Fruit fly (Drosophila melanogaster) whole organism, embryonic: Measurements from ENCODE around the gene Takl2.
A peak's percentile ranks its signal among the peaks of the same experiment; 100 is the strongest.

Source experiments
- CG10321 ChIP-seq: fragments of 200-800 bp; sonication (Bioruptor generic); IDR thresholded peaks from 2 replicates; pipeline ENCODE4 v1.3.6; 2022; ENCODE audit warnings: missing biosample characterization, missing genetic modification characterization
- CG10565 ChIP-seq: fragments of 200-800 bp; sonication (Bioruptor generic); optimal IDR thresholded peaks from 3 replicates; lab custom pipeline; 2016; ENCODE audit warnings: missing biosample characterization, mild to moderate bottlenecking, missing genetic modification characterization
- CG11696 ChIP-seq: fragments of 200-800 bp; sonication (Bioruptor generic); IDR thresholded peaks from 2 replicates; pipeline ENCODE4 v1.3.6; 2022; ENCODE audit warnings: missing biosample characterization, missing genetic modification characterization
- CG13775 ChIP-seq: fragments of 200-800 bp; sonication (Bioruptor generic); optimal IDR thresholded peaks from 3 replicates; lab custom pipeline; 2017; ENCODE audit warnings: missing biosample characterization, mild to moderate bottlenecking, missing genetic modification characterization
- CG14014 ChIP-seq: fragments of 200-800 bp; sonication (Bioruptor generic); IDR thresholded peaks from 2 replicates; pipeline ENCODE4 v1.3.6; 2022; ENCODE audit warnings: missing biosample characterization, missing genetic modification characterization
- CG17359 ChIP-seq: fragments of 200-800 bp; sonication (Bioruptor generic); optimal IDR thresholded peaks from 3 replicates; lab custom pipeline; 2018; ENCODE audit warnings: missing biosample characterization, mild to moderate bottlenecking, missing genetic modification characterization, moderate library complexity
- CG17385 ChIP-seq: fragments of 200-800 bp; sonication (Bioruptor generic); optimal IDR thresholded peaks from 3 replicates; lab custom pipeline; 2018; ENCODE audit warnings: missing biosample characterization, mild to moderate bottlenecking, missing genetic modification characterization
- CG2199 ChIP-seq: fragments of 200-800 bp; sonication (Bioruptor generic); IDR thresholded peaks from 3 replicates; pipeline ENCODE4 v1.3.6; 2022; ENCODE audit warnings: missing biosample characterization, missing genetic modification characterization
- CG4424 ChIP-seq: fragments of 200-800 bp; sonication (Bioruptor generic); optimal IDR thresholded peaks from 3 replicates; lab custom pipeline; 2016; ENCODE audit warnings: missing biosample characterization, missing genetic modification characterization
- CG6272 ChIP-seq: fragments of 200-800 bp; sonication (Bioruptor generic); IDR thresholded peaks from 2 replicates; pipeline ENCODE4 v1.3.6; 2022; ENCODE audit warnings: missing biosample characterization, missing genetic modification characterization
- CG6689 ChIP-seq: fragments of 200-800 bp; sonication (Bioruptor generic); IDR thresholded peaks from 2 replicates; pipeline ENCODE4 v1.3.6; 2022; ENCODE audit warnings: missing biosample characterization, missing genetic modification characterization
- CG6813 ChIP-seq: fragments of 200-800 bp; sonication (Bioruptor generic); optimal IDR thresholded peaks from 2 replicates; lab custom pipeline; 2017; ENCODE audit warnings: missing biosample characterization, missing genetic modification characterization, mild to moderate bottlenecking, moderate library complexity, missing genetic modification reagents
- CG8388 ChIP-seq: fragments of 200-800 bp; sonication (Bioruptor generic); optimal IDR thresholded peaks from 2 replicates; lab custom pipeline; 2019; ENCODE audit warnings: missing biosample characterization, mild to moderate bottlenecking, missing genetic modification characterization, moderate library complexity
- CG8478 ChIP-seq: fragments of >200 bp; optimal IDR thresholded peaks from 2 replicates; lab custom pipeline; 2018
- CG9727 ChIP-seq: fragments of 200-800 bp; sonication (Bioruptor generic); optimal IDR thresholded peaks from 3 replicates; lab custom pipeline; 2017; ENCODE audit warnings: missing biosample characterization, mild to moderate bottlenecking, missing genetic modification characterization
- Dad ChIP-seq: fragments of 200-800 bp; sonication (Bioruptor generic); optimal IDR thresholded peaks from 3 replicates; lab custom pipeline; 2016; ENCODE audit warnings: missing biosample characterization, missing genetic modification characterization
- Dbx ChIP-seq: fragments of 200-800 bp; sonication (Bioruptor generic); IDR thresholded peaks from 3 replicates; pipeline ENCODE4 v1.3.6; 2022; ENCODE audit warnings: missing biosample characterization, missing genetic modification characterization
- HHEX ChIP-seq: fragments of 200-800 bp; sonication (Bioruptor generic); optimal IDR thresholded peaks from 3 replicates; lab custom pipeline; 2017; ENCODE audit warnings: missing biosample characterization, mild to moderate bottlenecking, missing genetic modification characterization, missing genetic modification reagents
- Hr3 ChIP-seq: fragments of 200-800 bp; sonication (Bioruptor generic); optimal IDR thresholded peaks from 3 replicates; lab custom pipeline; 2016; ENCODE audit warnings: missing biosample characterization, missing genetic modification characterization
- Hsf ChIP-seq: fragments of 200-800 bp; sonication (Bioruptor generic); optimal IDR thresholded peaks from 3 replicates; lab custom pipeline; 2016; ENCODE audit warnings: missing biosample characterization, missing genetic modification characterization
- Jarid2 ChIP-seq: fragments of 200-800 bp; sonication (Bioruptor generic); optimal IDR thresholded peaks from 3 replicates; lab custom pipeline; 2017; ENCODE audit warnings: mild to moderate bottlenecking, missing biosample characterization, missing genetic modification reagents, missing genetic modification characterization
- Lim3 ChIP-seq: fragments of 200-800 bp; sonication (Bioruptor generic); IDR thresholded peaks from 2 replicates; pipeline ENCODE4 v1.3.6; 2022; ENCODE audit warnings: missing biosample characterization, missing genetic modification characterization
- Lpt ChIP-seq: fragments of >200 bp; optimal IDR thresholded peaks from 2 replicates; lab custom pipeline; 2018; ENCODE audit warnings: missing biosample characterization, missing genetic modification characterization
- NC2α ChIP-seq: fragments of 200-800 bp; sonication (Bioruptor generic); optimal IDR thresholded peaks from 2 replicates; lab custom pipeline; 2016; ENCODE audit warnings: missing biosample characterization, missing genetic modification characterization
- Nf-YB ChIP-seq: fragments of 200-800 bp; sonication (Bioruptor generic); optimal IDR thresholded peaks from 3 replicates; lab custom pipeline; 2019; ENCODE audit warnings: missing biosample characterization, mild to moderate bottlenecking, missing genetic modification characterization, moderate library complexity
- Oaz ChIP-seq: fragments of 200-800 bp; sonication (Bioruptor generic); IDR thresholded peaks from 2 replicates; pipeline ENCODE4 v1.3.6; 2022; ENCODE audit warnings: missing biosample characterization, missing genetic modification characterization
- Optix ChIP-seq: fragments of 200-800 bp; sonication (Bioruptor generic); IDR thresholded peaks from 3 replicates; pipeline ENCODE4 v1.3.6; 2022; ENCODE audit warnings: missing biosample characterization, missing genetic modification characterization
- Poxn ChIP-seq: fragments of 200-800 bp; sonication (Bioruptor generic); IDR thresholded peaks from 2 replicates; pipeline ENCODE4 v1.3.6; 2022; ENCODE audit warnings: missing biosample characterization, missing genetic modification characterization
- Side ChIP-seq: fragments of 200-800 bp; sonication (Bioruptor generic); optimal IDR thresholded peaks from 2 replicates; lab custom pipeline; 2016; ENCODE audit warnings: missing biosample characterization, missing genetic modification characterization
- Sox100B ChIP-seq: fragments of 200-800 bp; sonication (Bioruptor generic); optimal IDR thresholded peaks from 3 replicates; lab custom pipeline; 2018; ENCODE audit warnings: missing biosample characterization, mild to moderate bottlenecking, missing genetic modification characterization
- Sry-δ ChIP-seq: fragments of 200-800 bp; sonication (Bioruptor generic); optimal IDR thresholded peaks from 2 replicates; lab custom pipeline; 2016; ENCODE audit warnings: missing biosample characterization, missing genetic modification characterization
- YL-1 ChIP-seq: fragments of 200-800 bp; sonication (Bioruptor generic); optimal IDR thresholded peaks from 3 replicates; lab custom pipeline; 2017; ENCODE audit warnings: missing biosample characterization, mild to moderate bottlenecking, missing genetic modification characterization
- ara ChIP-seq: fragments of 200-800 bp; sonication (Bioruptor generic); IDR thresholded peaks from 2 replicates; pipeline ENCODE4 v1.3.6; 2022; ENCODE audit warnings: missing biosample characterization, missing genetic modification characterization
- az2 ChIP-seq: fragments of 200-800 bp; sonication (Bioruptor generic); optimal IDR thresholded peaks from 3 replicates; lab custom pipeline; 2016; ENCODE audit warnings: missing biosample characterization, missing genetic modification characterization
- btn ChIP-seq: fragments of 200-800 bp; sonication (Bioruptor generic); optimal IDR thresholded peaks from 2 replicates; lab custom pipeline; 2016; ENCODE audit warnings: missing biosample characterization, missing genetic modification characterization
- dpn ChIP-seq, 2 experiments: fragments of 200-800 bp; sonication (Bioruptor generic); optimal IDR thresholded peaks; 3 replicates each; lab custom pipeline; 2016; ENCODE audit warnings: missing biosample characterization in 2 of 2, missing genetic modification characterization in 2 of 2
- fu2 ChIP-seq: fragments of 200-800 bp; sonication (Bioruptor generic); optimal IDR thresholded peaks from 2 replicates; lab custom pipeline; 2016; ENCODE audit warnings: missing biosample characterization, missing genetic modification characterization
- gce ChIP-seq: fragments of 200-800 bp; sonication (Bioruptor generic); IDR thresholded peaks from 3 replicates; pipeline ENCODE4 v1.3.6; 2022; ENCODE audit warnings: missing biosample characterization, missing genetic modification characterization
- gt ChIP-seq: fragments of 200-800 bp; sonication (Bioruptor generic); IDR thresholded peaks from 2 replicates; pipeline ENCODE4 v1.3.6; 2022; ENCODE audit warnings: missing biosample characterization, missing genetic modification characterization
- kni ChIP-seq: fragments of 200-800 bp; sonication (Bioruptor generic); optimal IDR thresholded peaks from 3 replicates; lab custom pipeline; 2017; ENCODE audit warnings: mild to moderate bottlenecking, missing biosample characterization, missing genetic modification reagents, missing genetic modification characterization
- lab ChIP-seq: fragments of 200-800 bp; sonication (Bioruptor generic); optimal IDR thresholded peaks from 3 replicates; lab custom pipeline; 2017; ENCODE audit warnings: missing biosample characterization, missing genetic modification characterization, mild to moderate bottlenecking, moderate library complexity, missing genetic modification reagents
- lmd ChIP-seq: fragments of 200-800 bp; sonication (Bioruptor generic); IDR thresholded peaks from 2 replicates; pipeline ENCODE4 v1.3.6; 2022; ENCODE audit warnings: missing biosample characterization, missing genetic modification characterization
- mam ChIP-seq: fragments of 200-800 bp; sonication (Bioruptor generic); optimal IDR thresholded peaks from 3 replicates; lab custom pipeline; 2016; ENCODE audit warnings: missing biosample characterization, missing genetic modification characterization
- pum ChIP-seq: fragments of 200-800 bp; sonication (Bioruptor generic); optimal IDR thresholded peaks from 2 replicates; lab custom pipeline; 2016; ENCODE audit warnings: missing biosample characterization, missing genetic modification characterization
- ranshi ChIP-seq: fragments of 200-800 bp; sonication (Bioruptor generic); IDR thresholded peaks from 2 replicates; pipeline ENCODE4 v1.3.6; 2022; ENCODE audit warnings: missing biosample characterization, missing genetic modification characterization
- sens-2 ChIP-seq: fragments of 200-800 bp; sonication (Bioruptor generic); IDR thresholded peaks from 2 replicates; pipeline ENCODE4 v1.3.6; 2022; ENCODE audit warnings: missing biosample characterization, missing genetic modification characterization
- sisA ChIP-seq: fragments of 200-800 bp; sonication (Bioruptor generic); IDR thresholded peaks from 2 replicates; pipeline ENCODE4 v1.3.6; 2022; ENCODE audit warnings: missing biosample characterization, missing genetic modification characterization
- slp2 ChIP-seq: fragments of 200-800 bp; sonication (Bioruptor generic); optimal IDR thresholded peaks from 2 replicates; lab custom pipeline; 2016; ENCODE audit warnings: missing biosample characterization, missing genetic modification characterization
- sna ChIP-seq: fragments of 200-800 bp; sonication (Bioruptor generic); IDR thresholded peaks from 2 replicates; pipeline ENCODE4 v1.3.6; 2022; ENCODE audit warnings: missing biosample characterization, missing genetic modification characterization; ENCODE audit not compliant: partially characterized antibody
- toy ChIP-seq: fragments of 200-800 bp; sonication (Bioruptor generic); IDR thresholded peaks from 2 replicates; pipeline ENCODE4 v1.3.6; 2022; ENCODE audit warnings: missing biosample characterization, missing genetic modification characterization
- tx ChIP-seq: fragments of 200-800 bp; sonication (Bioruptor generic); optimal IDR thresholded peaks from 2 replicates; lab custom pipeline; 2016; ENCODE audit warnings: missing biosample characterization, missing genetic modification characterization
- vfl ChIP-seq: fragments of 200-800 bp; sonication (Bioruptor generic); optimal IDR thresholded peaks from 2 replicates; lab custom pipeline; 2016; ENCODE audit warnings: missing biosample characterization, missing genetic modification characterization

The Takl2 gene

DNA sequence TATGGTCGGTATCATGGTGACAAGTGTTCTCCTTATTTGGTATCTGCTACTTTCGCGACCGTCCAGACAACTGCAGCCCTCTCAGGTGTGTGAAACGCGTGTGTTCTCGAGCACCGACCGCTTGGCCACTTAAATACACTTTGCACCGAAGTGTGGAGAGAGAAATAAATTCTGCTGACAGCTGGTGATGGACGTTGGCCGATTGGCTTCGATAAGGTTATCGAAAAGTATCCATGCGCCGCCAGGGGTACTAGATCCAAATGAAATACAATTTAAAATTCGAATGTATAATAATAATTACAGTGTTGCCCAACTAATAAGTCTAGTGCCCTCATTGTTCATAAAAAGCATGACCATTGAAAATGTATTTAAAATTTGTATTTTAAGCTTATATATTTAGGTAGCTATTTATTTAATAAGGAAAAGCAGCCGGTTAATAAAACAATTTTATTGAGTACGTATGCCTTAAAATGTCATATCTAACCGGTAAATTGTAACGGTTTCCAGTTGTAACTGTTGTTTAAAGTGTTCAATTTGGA, 47.2 kb downstream of the Takl2 start, which contains the start of the genes Gclm and CG17625 (continued):
- TF ChIP-seq CG11696 (no peak), CG6689 (peak; percentile 60; the same call in 1 of the 2 replicates), lab (GFP tag; lab: Kevin White, UChicago) (peak; percentile 50), Lim3 (GFP tag; lab: Robert Waterston, UW) (no peak), CG10321 (GFP tag; lab: Robert Waterston, UW) (0 out of 2 replicates have a peak, but pooled peaks have one; percentile 44), Dbx (peak; percentile 85), CG14014 (peak; percentile 63), sna (GFP tag; lab: Robert Waterston, UW) (peak; percentile 69; the same call in 1 of the 2 replicates), tx (GFP tag; lab: Kevin White, UChicago) (no peak), CG13775 (GFP tag; lab: Kevin White, UChicago) (peak; percentile 28), Dad (peak; percentile 29), slp2 (GFP tag; lab: Kevin White, UChicago) (no peak), Sox100B (peak; percentile 32), CG10565 (GFP tag; lab: Kevin White, UChicago) (no peak), CG6813 (peak; percentile 43), gce (GFP tag; lab: Robert Waterston, UW) (no peak), HHEX (no peak), az2 (GFP tag; lab: Kevin White, UChicago) (no peak), Optix (no peak), CG8478 (lab: Kevin White, UChicago) (no peak), CG17359 (tag; lab: Kevin White, UChicago) (peak; percentile 54), CG4424 (GFP tag; lab: Kevin White, UChicago) (peak; percentile 41), lmd (GFP tag; lab: Robert Waterston, UW) (peak; percentile 54; the same call in 1 of the 2 replicates), ranshi (GFP tag; lab: Robert Waterston, UW) (0 out of 2 replicates have a peak, but pooled peaks have one; percentile 4), Sry-δ (peak; percentile 92), btn (no peak), CG9727 (peak; percentile 41), CG2199 (GFP tag; lab: Robert Waterston, UW) (peak; percentile 61; the same call in 1 of the 3 replicates), Hr3 (GFP tag; lab: Kevin White, UChicago) (peak; percentile 52), sens-2 (GFP tag; lab: Robert Waterston, UW) (no peak), CG8388 (GFP tag; lab: Kevin White, UChicago) (peak; percentile 38), fu2 (GFP tag; lab: Kevin White, UChicago) (peak; percentile 14), vfl (GFP tag; lab: Kevin White, UChicago) (peak; percentile 26), sisA (GFP tag; lab: Robert Waterston, UW) (peak; percentile 22; the same call in 1 of the 2 replicates), Side (GFP tag; lab: Kevin White, UChicago) (peak; percentile 63), mam (GFP tag; lab: Kevin White, UChicago) (peak; percentile 46), Lpt (no peak), CG6272 (GFP tag; lab: Robert Waterston, UW) (peak; percentile 58; the same call in 1 of the 2 replicates), toy (0 out of 2 replicates have a peak, but pooled peaks have one; percentile 10), gt (GFP tag; lab: Robert Waterston, UW) (no peak), ara (GFP tag; lab: Robert Waterston, UW) (no peak), kni (GFP tag; lab: Kevin White, UChicago) (no peak), YL-1 (GFP tag; lab: Kevin White, UChicago) (peak; percentile 64), NC2α (no peak), CG17385 (GFP tag; lab: Kevin White, UChicago) (peak; percentile 24), Jarid2 (peak; percentile 73), Oaz (GFP tag; lab: Robert Waterston, UW) (peak; percentile 35; the same call in 1 of the 2 replicates), pum (GFP tag; lab: Kevin White, UChicago) (no peak), Hsf (peak; percentile 50), Poxn (GFP tag; lab: Robert Waterston, UW) (no peak), dpn (GFP tag; optimal IDR thresholded peaks at IDR 0.05; lab: Kevin White, UChicago) (peak; percentile 21 to 55), Nf-YB (GFP tag; lab: Kevin White, UChicago) (peak; percentile 23)
